Worm (Caenorhabditis elegans) whole organism, midembryonic: ENCODE data around the gene noca-1.

ENCODE experiments used
- T22C8.4 ChIP-seq: fragments of 200-800 bp; sonication (Bioruptor generic); IDR thresholded peaks from 2 replicates; pipeline ENCODE4 v1.3.6; 2022; ENCODE audit warnings: missing genetic modification characterization, missing compliant biosample characterization
- cog-1 ChIP-seq: sonication (generic microtip); optimal IDR thresholded peaks from 2 replicates; lab custom pipeline; 2016; ENCODE audit warnings: missing genetic modification characterization, missing compliant biosample characterization
- flt-1 ChIP-seq: fragments of 200-800 bp; sonication (Bioruptor generic); IDR thresholded peaks from 2 replicates; pipeline ENCODE4 v1.3.6; 2022; ENCODE audit warnings: missing genetic modification characterization, missing compliant biosample characterization
- klf-2 ChIP-seq: fragments of 200-800 bp; sonication (Bioruptor generic); conservative IDR thresholded peaks from 2 replicates; pipeline ENCODE4 v1.3.6; 2022; ENCODE audit warnings: missing genetic modification reagents, missing genetic modification characterization, missing compliant biosample characterization
- med-1 ChIP-seq: sonication (generic microtip); optimal IDR thresholded peaks from 2 replicates; lab custom pipeline; 2017; ENCODE audit warnings: missing genetic modification characterization, mild to moderate bottlenecking, missing compliant biosample characterization, antibody characterized with exemption, missing genetic modification reagents; ENCODE audit not compliant: insufficient read depth
- ref-1 ChIP-seq: fragments of 200-800 bp; sonication (Bioruptor generic); conservative IDR thresholded peaks from 2 replicates; pipeline ENCODE4 v1.3.6; 2022; ENCODE audit warnings: missing genetic modification reagents, missing genetic modification characterization, missing compliant biosample characterization
- tab-1 ChIP-seq: fragments of 200-800 bp; sonication (Bioruptor generic); IDR thresholded peaks from 2 replicates; pipeline ENCODE4 v1.3.6; 2022; ENCODE audit warnings: missing genetic modification characterization, missing compliant biosample characterization
- ztf-23 ChIP-seq: fragments of 200-800 bp; sonication (Bioruptor generic); IDR thresholded peaks from 2 replicates; pipeline ENCODE4 v1.3.6; 2022; ENCODE audit warnings: missing genetic modification reagents, missing genetic modification characterization, missing compliant biosample characterization
- ztf-29 ChIP-seq: fragments of 200-800 bp; sonication (Bioruptor generic); IDR thresholded peaks from 2 replicates; pipeline ENCODE4 v1.3.6; 2022; ENCODE audit warnings: missing genetic modification reagents, missing genetic modification characterization, missing compliant biosample characterization

The noca-1 gene

ce11 chrV:13166582-13166981 is 13.9 kb downstream of the noca-1 start:
- TF ChIP-seq flt-1 (GFP tag; lab: Robert Waterston, UW) (no peak), ztf-29 (GFP tag; lab: Robert Waterston, UW) (no peak), klf-2 (GFP tag; lab: Robert Waterston, UW) (no peak), T22C8.4 (no peak), tab-1 (GFP tag; lab: Robert Waterston, UW) (no peak), ztf-23 (no peak), med-1 (no peak), cog-1 (no peak), ref-1 (GFP tag; lab: Robert Waterston, UW) (no peak)

ce11 chrV:13170497-13170896 is 17.8 kb downstream of the noca-1 start:
- TF ChIP-seq ztf-23 (no peak), ref-1 (GFP tag; lab: Robert Waterston, UW) (no peak), cog-1 (no peak), T22C8.4 (no peak), flt-1 (GFP tag; lab: Robert Waterston, UW) (no peak), tab-1 (GFP tag; lab: Robert Waterston, UW) (no peak), med-1 (no peak), klf-2 (GFP tag; lab: Robert Waterston, UW) (no peak), ztf-29 (GFP tag; lab: Robert Waterston, UW) (no peak)

ce11 chrV:13173718-13174117 is 21.0 kb downstream of the noca-1 start:
- TF ChIP-seq T22C8.4 (no peak), ztf-29 (GFP tag; lab: Robert Waterston, UW) (no peak), cog-1 (no peak), flt-1 (GFP tag; lab: Robert Waterston, UW) (no peak), tab-1 (GFP tag; lab: Robert Waterston, UW) (no peak), ztf-23 (no peak), med-1 (no peak), klf-2 (GFP tag; lab: Robert Waterston, UW) (no peak), ref-1 (GFP tag; lab: Robert Waterston, UW) (no peak)

ce11 chrV:13176117-13176753 is 23.5 kb downstream of the noca-1 start, which contains the start of gene him-17:
TSS of gene him-17 (plus strand) at chrV:13176711.
- TF ChIP-seq flt-1 (GFP tag; lab: Robert Waterston, UW): peak; percentile 70; the same call in 1 of the 2 replicates
- TF ChIP-seq cog-1: peak; percentile 50
- TF ChIP-seq klf-2 (GFP tag; lab: Robert Waterston, UW): peak; percentile 68; the same call in 1 of the 2 replicates
- TF ChIP-seq tab-1 (GFP tag; lab: Robert Waterston, UW): no peak
- TF ChIP-seq med-1: peak; percentile 61
- no peak for TF ChIP-seq T22C8.4
- peak; percentile 72; the same call in 1 of the 2 replicates for TF ChIP-seq ztf-23

- no peak for TF ChIP-seq flt-1 (GFP tag; lab: Robert Waterston, UW)
- TF ChIP-seq ztf-29 (GFP tag; lab: Robert Waterston, UW): no peak
- TF ChIP-seq klf-2 (GFP tag; lab: Robert Waterston, UW): no peak
- no peak for TF ChIP-seq ztf-23
- no peak for TF ChIP-seq ref-1 (GFP tag; lab: Robert Waterston, UW)
- no peak for TF ChIP-seq med-1
- no peak for TF ChIP-seq tab-1 (GFP tag; lab: Robert Waterston, UW)
These were observed 24.1 kb downstream of the noca-1 start for ce11 chrV:13176814-13177213.

ce11 chrV:13179986-13180591 is 27.4 kb downstream of the noca-1 start, which contains the start of gene cni-1:
TSS of gene cni-1 (plus strand) at chrV:13180330.
- TF ChIP-seq med-1: no peak
- TF ChIP-seq T22C8.4: no peak
- no peak for TF ChIP-seq cog-1
- TF ChIP-seq ref-1 (GFP tag; lab: Robert Waterston, UW): no peak
- no peak for TF ChIP-seq ztf-29 (GFP tag; lab: Robert Waterston, UW)
- no peak for TF ChIP-seq tab-1 (GFP tag; lab: Robert Waterston, UW)
- TF ChIP-seq ztf-23: no peak
- no peak for TF ChIP-seq flt-1 (GFP tag; lab: Robert Waterston, UW)
- no peak for TF ChIP-seq klf-2 (GFP tag; lab: Robert Waterston, UW)

ce11 chrV:13181450-13181849 is 28.7 kb downstream of the noca-1 start:
- TF ChIP-seq ref-1 (GFP tag; lab: Robert Waterston, UW): no peak
- TF ChIP-seq T22C8.4: no peak

- no peak for TF ChIP-seq cog-1
- TF ChIP-seq tab-1 (GFP tag; lab: Robert Waterston, UW): no peak
- TF ChIP-seq T22C8.4: no peak
- no peak for TF ChIP-seq flt-1 (GFP tag; lab: Robert Waterston, UW)
- TF ChIP-seq ztf-23: no peak
- no peak for TF ChIP-seq ztf-29 (GFP tag; lab: Robert Waterston, UW)
- no peak for TF ChIP-seq ref-1 (GFP tag; lab: Robert Waterston, UW)
- no peak for TF ChIP-seq med-1
- TF ChIP-seq klf-2 (GFP tag; lab: Robert Waterston, UW): no peak
These were observed 31.4 kb downstream of the noca-1 start, which contains the start of gene T09E8.4 for ce11 chrV:13184137-13184536. TSS of gene T09E8.4 (minus strand) at chrV:13184237.

ce11 chrV:13185384-13185783 is 32.7 kb downstream of the noca-1 start, which contains the start of gene sri-6:
TSS of gene sri-6 (plus strand) at chrV:13185684.
- TF ChIP-seq T22C8.4 (no peak), ref-1 (GFP tag; lab: Robert Waterston, UW) (no peak), med-1 (no peak), flt-1 (GFP tag; lab: Robert Waterston, UW) (no peak), ztf-29 (GFP tag; lab: Robert Waterston, UW) (no peak), tab-1 (GFP tag; lab: Robert Waterston, UW) (no peak), cog-1 (no peak), ztf-23 (no peak), klf-2 (GFP tag; lab: Robert Waterston, UW) (no peak)

- no peak for TF ChIP-seq cog-1
- no peak for TF ChIP-seq med-1
- no peak for TF ChIP-seq ref-1 (GFP tag; lab: Robert Waterston, UW)
- no peak for TF ChIP-seq T22C8.4
- TF ChIP-seq ztf-23: no peak
- no peak for TF ChIP-seq tab-1 (GFP tag; lab: Robert Waterston, UW)
- TF ChIP-seq klf-2 (GFP tag; lab: Robert Waterston, UW): no peak
- TF ChIP-seq ztf-29 (GFP tag; lab: Robert Waterston, UW): no peak
- no peak for TF ChIP-seq flt-1 (GFP tag; lab: Robert Waterston, UW)
These were observed 40.8 kb downstream of the noca-1 start, which contains the start of gene sun-1 for ce11 chrV:13193488-13194042. TSS of gene sun-1 (minus strand) at chrV:13193538.
